Worm (Caenorhabditis elegans): Measurements from ENCODE around the gene F41C6.7.

The F41C6.7 gene

DNA sequence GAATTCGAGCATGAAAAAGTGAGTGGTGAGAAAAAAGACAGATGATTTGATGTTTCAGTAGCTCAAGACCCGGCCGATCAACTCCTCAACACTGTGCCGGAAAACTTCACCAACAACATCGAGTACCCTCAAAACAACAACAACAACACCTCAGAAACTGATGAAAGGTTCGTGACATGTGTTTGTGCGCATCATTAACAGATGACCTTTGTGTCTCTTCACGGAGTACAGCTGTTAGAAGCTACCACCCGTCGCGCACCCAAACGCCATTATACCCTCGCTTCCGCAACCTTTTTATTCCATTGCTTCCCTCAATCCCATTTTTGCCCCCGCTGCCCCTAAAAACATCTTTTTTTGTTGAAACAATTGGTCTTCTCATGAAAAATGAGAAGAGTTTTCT lies 30.2 kb upstream of the F41C6.7 start:
- no peak for TF ChIP-seq sea-1 (GFP tag; conservative IDR thresholded peaks at IDR 0.05)
- TF ChIP-seq ama-1 (optimal IDR thresholded peaks at IDR 0.05), result no peak
- TF ChIP-seq ets-7 (tag; optimal IDR thresholded peaks at IDR 0.05), result no peak
- TF ChIP-seq pes-1 (GFP tag; IDR thresholded peaks at IDR 0.05), result no peak
- TF ChIP-seq ceh-13 (GFP tag; optimal IDR thresholded peaks at IDR 0.05), result no peak
- no peak for TF ChIP-seq hnd-1 (tag; optimal IDR thresholded peaks at IDR 0.05)
- no peak for TF ChIP-seq scrt-1 (GFP tag; IDR thresholded peaks at IDR 0.05)
- TF ChIP-seq flt-1 (GFP tag; IDR thresholded peaks at IDR 0.05), result no peak
- no peak for TF ChIP-seq tbx-37 (GFP tag; conservative IDR thresholded peaks at IDR 0.05)
- TF ChIP-seq aly-1 (tag; optimal IDR thresholded peaks at IDR 0.05), result no peak
- no peak for TF ChIP-seq F13C5.2 (tag; optimal IDR thresholded peaks at IDR 0.05)
- no peak for TF ChIP-seq hmbx-1 (tag; optimal IDR thresholded peaks at IDR 0.05)
- no peak for TF ChIP-seq hmg-4 (GFP tag; optimal IDR thresholded peaks at IDR 0.05)
- TF ChIP-seq tra-4 (tag; optimal IDR thresholded peaks at IDR 0.05), result no peak
- no peak for TF ChIP-seq tbx-11 (GFP tag; IDR thresholded peaks at IDR 0.05)
- TF ChIP-seq ceh-36 (tag; optimal IDR thresholded peaks at IDR 0.05), result no peak
- no peak for TF ChIP-seq B0310.2 (tag; optimal IDR thresholded peaks at IDR 0.05)

- TF ChIP-seq hnd-1 (tag; optimal IDR thresholded peaks at IDR 0.05) (no peak), aly-1 (tag; optimal IDR thresholded peaks at IDR 0.05) (no peak), flt-1 (GFP tag; IDR thresholded peaks at IDR 0.05) (no peak), tbx-11 (GFP tag; IDR thresholded peaks at IDR 0.05) (no peak), ama-1 (optimal IDR thresholded peaks at IDR 0.05) (no peak), scrt-1 (GFP tag; IDR thresholded peaks at IDR 0.05) (no peak), ets-7 (tag; optimal IDR thresholded peaks at IDR 0.05) (no peak), sea-1 (GFP tag; conservative IDR thresholded peaks at IDR 0.05) (no peak), ceh-36 (tag; optimal IDR thresholded peaks at IDR 0.05) (no peak), F13C5.2 (tag; optimal IDR thresholded peaks at IDR 0.05) (no peak), B0310.2 (tag; optimal IDR thresholded peaks at IDR 0.05) (no peak), hmg-4 (GFP tag; optimal IDR thresholded peaks at IDR 0.05) (no peak), tra-4 (tag; optimal IDR thresholded peaks at IDR 0.05) (no peak), tbx-37 (GFP tag; conservative IDR thresholded peaks at IDR 0.05) (no peak), hmbx-1 (tag; optimal IDR thresholded peaks at IDR 0.05) (no peak), ceh-13 (GFP tag; optimal IDR thresholded peaks at IDR 0.05) (no peak), pes-1 (GFP tag; IDR thresholded peaks at IDR 0.05) (no peak)
These were observed 28.9 kb upstream of the F41C6.7 start, which contains the start of gene nhx-4 for ce11 chrX:6913989-6914388. TSS of gene nhx-4 (plus strand) at chrX:6914289.

DNA sequence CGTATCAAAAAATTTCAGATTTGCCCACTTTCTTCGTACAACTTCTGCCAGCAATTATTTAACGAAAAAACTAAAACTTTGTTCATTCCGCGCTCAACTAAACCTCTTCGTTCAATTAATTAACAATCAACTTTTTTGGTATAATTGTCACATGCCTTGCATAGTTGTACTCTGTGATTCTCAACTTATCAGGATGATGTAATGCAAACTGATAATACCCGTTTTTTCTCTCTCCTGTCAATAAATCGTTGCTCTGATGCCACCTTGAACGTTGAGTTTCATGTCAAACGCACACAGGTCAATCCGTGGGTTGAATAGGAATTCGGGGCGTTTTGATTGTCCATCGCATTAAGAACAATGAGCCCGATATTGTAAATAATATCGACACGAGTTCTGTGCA lies 20.5 kb upstream of the F41C6.7 start:
- no peak for TF ChIP-seq hmbx-1 (tag; optimal IDR thresholded peaks at IDR 0.05)
- TF ChIP-seq tra-4 (tag; optimal IDR thresholded peaks at IDR 0.05), result no peak
- no peak for TF ChIP-seq hmg-4 (GFP tag; optimal IDR thresholded peaks at IDR 0.05)
- TF ChIP-seq ceh-13 (GFP tag; optimal IDR thresholded peaks at IDR 0.05), result no peak
- no peak for TF ChIP-seq tbx-37 (GFP tag; conservative IDR thresholded peaks at IDR 0.05)
- no peak for TF ChIP-seq hnd-1 (tag; optimal IDR thresholded peaks at IDR 0.05)
- TF ChIP-seq flt-1 (GFP tag; IDR thresholded peaks at IDR 0.05), result no peak
- TF ChIP-seq ama-1 (optimal IDR thresholded peaks at IDR 0.05), result no peak
- TF ChIP-seq pes-1 (GFP tag; IDR thresholded peaks at IDR 0.05), result no peak
- TF ChIP-seq ets-7 (tag; optimal IDR thresholded peaks at IDR 0.05), result no peak
- no peak for TF ChIP-seq ceh-36 (tag; optimal IDR thresholded peaks at IDR 0.05)

- TF ChIP-seq ets-7 (tag; optimal IDR thresholded peaks at IDR 0.05) (no peak), pes-1 (GFP tag; IDR thresholded peaks at IDR 0.05) (no peak), hmg-4 (GFP tag; optimal IDR thresholded peaks at IDR 0.05) (no peak), tbx-37 (GFP tag; conservative IDR thresholded peaks at IDR 0.05) (no peak), aly-1 (tag; optimal IDR thresholded peaks at IDR 0.05) (no peak)
These were observed 19.1 kb upstream of the F41C6.7 start, which contains the start of gene sid-5 for ce11 chrX:6904064-6904771. TSS of gene sid-5 (plus strand) at chrX:6904721.

DNA sequence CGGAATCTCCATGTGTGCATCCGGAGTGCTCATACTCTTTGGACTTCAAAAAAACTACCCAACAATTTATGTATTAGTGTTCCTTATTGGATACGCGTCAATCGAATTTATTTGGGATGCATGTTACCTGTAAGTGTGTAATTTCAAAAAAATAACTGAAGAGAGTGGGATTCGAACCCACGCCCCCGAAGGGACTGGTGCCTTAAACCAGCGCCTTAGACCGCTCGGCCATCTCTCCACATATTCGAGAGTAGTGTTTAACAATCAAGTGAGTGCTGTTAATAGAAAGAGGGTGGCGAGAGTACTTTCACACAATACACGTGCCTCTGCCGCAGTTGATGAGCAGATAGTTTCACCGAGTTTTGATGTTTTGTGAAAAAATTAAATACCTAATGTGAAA lies 17.9 kb upstream of the F41C6.7 start:
- no peak for TF ChIP-seq ama-1 (optimal IDR thresholded peaks at IDR 0.05)
- TF ChIP-seq scrt-1 (GFP tag; IDR thresholded peaks at IDR 0.05), result peak; percentile 84; the same call in 1 of the 2 replicates
- no peak for TF ChIP-seq B0310.2 (tag; optimal IDR thresholded peaks at IDR 0.05)
- peak; percentile 76 for TF ChIP-seq aly-1 (tag; optimal IDR thresholded peaks at IDR 0.05)
- TF ChIP-seq hnd-1 (tag; optimal IDR thresholded peaks at IDR 0.05), result peak; percentile 67
- TF ChIP-seq ets-7 (tag; optimal IDR thresholded peaks at IDR 0.05), result peak; percentile 5
- TF ChIP-seq tbx-11 (GFP tag; IDR thresholded peaks at IDR 0.05), result peak; percentile 83
- TF ChIP-seq tbx-37 (GFP tag; conservative IDR thresholded peaks at IDR 0.05), result peak; percentile 80
- TF ChIP-seq tra-4 (tag; optimal IDR thresholded peaks at IDR 0.05), result no peak
- TF ChIP-seq F13C5.2 (tag; optimal IDR thresholded peaks at IDR 0.05), result peak; percentile 61
- peak; percentile 71 for TF ChIP-seq flt-1 (GFP tag; IDR thresholded peaks at IDR 0.05)
- peak; percentile 54 for TF ChIP-seq ceh-13 (GFP tag; optimal IDR thresholded peaks at IDR 0.05)
- TF ChIP-seq sea-1 (GFP tag; conservative IDR thresholded peaks at IDR 0.05), result peak; percentile 76; the same call in 1 of the 2 replicates
- peak; percentile 49 for TF ChIP-seq ceh-36 (tag; optimal IDR thresholded peaks at IDR 0.05)
- peak; percentile 76 for TF ChIP-seq hmg-4 (GFP tag; optimal IDR thresholded peaks at IDR 0.05)
- no peak for TF ChIP-seq hmbx-1 (tag; optimal IDR thresholded peaks at IDR 0.05)
- peak; percentile 86 for TF ChIP-seq pes-1 (GFP tag; IDR thresholded peaks at IDR 0.05)

ce11 chrX:6901078-6901477 lies 16.0 kb upstream of the F41C6.7 start, which contains the start of gene pes-23:
TSS of gene pes-23 (plus strand) at chrX:6901378.
- no peak for TF ChIP-seq hmg-4 (GFP tag; optimal IDR thresholded peaks at IDR 0.05)
- no peak for TF ChIP-seq pes-1 (GFP tag; IDR thresholded peaks at IDR 0.05)
- no peak for TF ChIP-seq hnd-1 (tag; optimal IDR thresholded peaks at IDR 0.05)
- TF ChIP-seq ceh-36 (tag; optimal IDR thresholded peaks at IDR 0.05), result no peak

- TF ChIP-seq hnd-1 (tag; optimal IDR thresholded peaks at IDR 0.05) (no peak), ceh-36 (tag; optimal IDR thresholded peaks at IDR 0.05) (no peak), F13C5.2 (tag; optimal IDR thresholded peaks at IDR 0.05) (no peak), hmbx-1 (tag; optimal IDR thresholded peaks at IDR 0.05) (no peak), B0310.2 (tag; optimal IDR thresholded peaks at IDR 0.05) (no peak), sea-1 (GFP tag; conservative IDR thresholded peaks at IDR 0.05) (no peak), ama-1 (optimal IDR thresholded peaks at IDR 0.05) (no peak), pes-1 (GFP tag; IDR thresholded peaks at IDR 0.05) (no peak), tra-4 (tag; optimal IDR thresholded peaks at IDR 0.05) (no peak), flt-1 (GFP tag; IDR thresholded peaks at IDR 0.05) (no peak), hmg-4 (GFP tag; optimal IDR thresholded peaks at IDR 0.05) (no peak), tbx-11 (GFP tag; IDR thresholded peaks at IDR 0.05) (no peak), ets-7 (tag; optimal IDR thresholded peaks at IDR 0.05) (no peak), aly-1 (tag; optimal IDR thresholded peaks at IDR 0.05) (no peak), ceh-13 (GFP tag; optimal IDR thresholded peaks at IDR 0.05) (no peak), tbx-37 (GFP tag; conservative IDR thresholded peaks at IDR 0.05) (no peak)
These were observed 14.8 kb upstream of the F41C6.7 start, which contains the start of gene F14B8.4 for ce11 chrX:6899848-6900247. TSS of gene F14B8.4 (minus strand) at chrX:6899948.

Measured in whole organism, early embryonic.